Worm (Caenorhabditis elegans) whole organism, young adult: ENCODE measurements around the gene F47G3.4.

Source experiments
- ama-1 ChIP-seq, 3 experiments: fragments of 150-350 bp in 1 of 3; sonication (generic microtip) in 2 of 3; optimal IDR thresholded peaks; 2 replicates each; lab custom pipeline; 2014 to 2018; ENCODE audit warnings: missing biosample characterization in 2 of 3, missing genetic modification characterization in 2 of 3, missing genetic modification reagents in 2 of 3
- let-526 ChIP-seq: fragments of 200-800 bp; sonication (Bioruptor generic); IDR thresholded peaks from 2 replicates; pipeline ENCODE4 v1.3.6; 2022; ENCODE audit warnings: missing genetic modification reagents, missing genetic modification characterization, missing compliant biosample characterization

DNA sequence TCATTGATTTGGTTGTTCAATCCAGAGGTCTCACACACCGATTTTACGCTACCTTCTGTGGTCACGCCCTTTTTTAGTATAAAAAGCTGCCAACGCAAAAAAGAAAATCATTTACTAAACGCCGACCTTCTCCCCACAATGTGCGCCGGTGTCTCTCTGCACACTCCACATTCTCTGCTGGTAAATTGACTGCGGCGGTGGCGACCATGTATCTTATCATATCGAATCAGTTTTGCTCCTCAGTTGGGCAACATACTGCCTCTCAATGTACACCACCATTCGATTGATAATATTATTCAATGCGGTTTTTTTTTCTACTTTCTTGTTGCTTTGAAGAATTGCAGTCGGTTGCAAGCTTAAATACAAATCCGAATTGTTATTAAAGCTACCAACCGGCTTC is 9.2 kb upstream of the F47G3.4 start:
- TF ChIP-seq let-526 (no peak), ama-1 (optimal IDR thresholded peaks at IDR 0.05; lab: Kevin White, UChicago) (no peak), ama-1 (GFP tag; optimal IDR thresholded peaks at IDR 0.05; lab: Kevin White, UChicago) (no peak)
